Worm (Caenorhabditis elegans) whole organism, late embryonic: ENCODE measurements around the gene frpr-1.

Source experiments
- fkh-10 ChIP-seq: fragments of 150-350 bp; optimal IDR thresholded peaks from 2 replicates; lab custom pipeline; 2014; ENCODE audit warnings: missing biosample characterization, missing genetic modification reagents, missing genetic modification characterization
- fkh-6 ChIP-seq: sonication (generic microtip); optimal IDR thresholded peaks from 2 replicates; lab custom pipeline; 2016; ENCODE audit warnings: missing genetic modification characterization, missing compliant biosample characterization
- hlh-30 ChIP-seq: sonication (generic microtip); optimal IDR thresholded peaks from 2 replicates; lab custom pipeline; 2017; ENCODE audit warnings: antibody characterized with exemption, missing genetic modification characterization, missing compliant biosample characterization; ENCODE audit not compliant: insufficient read depth
- lin-11 ChIP-seq: fragments of 200-800 bp; sonication (Bioruptor generic); optimal IDR thresholded peaks from 2 replicates; lab custom pipeline; 2018; ENCODE audit warnings: mild to moderate bottlenecking, missing genetic modification characterization, missing compliant biosample characterization
- nfya-1 ChIP-seq: sonication (generic microtip); optimal IDR thresholded peaks from 2 replicates; lab custom pipeline; 2017; ENCODE audit warnings: missing genetic modification characterization, mild to moderate bottlenecking, missing compliant biosample characterization, antibody characterized with exemption, moderate library complexity
- odd-2 ChIP-seq: sonication (generic microtip); optimal IDR thresholded peaks from 2 replicates; lab custom pipeline; 2017; ENCODE audit warnings: antibody characterized with exemption, mild to moderate bottlenecking, missing genetic modification characterization, missing compliant biosample characterization
- pha-2 ChIP-seq: sonication (generic microtip); optimal IDR thresholded peaks from 2 replicates; lab custom pipeline; 2017; ENCODE audit warnings: mild to moderate bottlenecking, missing genetic modification characterization, missing compliant biosample characterization
- sdc-2 ChIP-seq: sonication (generic microtip); optimal IDR thresholded peaks from 2 replicates; lab custom pipeline; 2016; ENCODE audit warnings: missing genotype, missing genetic modification characterization, missing compliant biosample characterization
- tbx-2 ChIP-seq: sonication (generic microtip); optimal IDR thresholded peaks from 2 replicates; lab custom pipeline; 2016; ENCODE audit warnings: missing genetic modification characterization, missing compliant biosample characterization

ce11 chrX:8077748-8078147 lies 51.7 kb downstream of the frpr-1 start, which contains the start of gene C46F2.1:
- TF ChIP-seq odd-2 (tag; lab: Kevin White, UChicago) (no peak), hlh-30 (tag; lab: Kevin White, UChicago) (no peak), nfya-1 (no peak), lin-11 (tag; lab: Kevin White, UChicago) (no peak), fkh-10 (GFP tag; lab: Kevin White, UChicago) (no peak), pha-2 (no peak), sdc-2 (no peak), tbx-2 (tag; lab: Kevin White, UChicago) (no peak), fkh-6 (tag; lab: Kevin White, UChicago) (no peak)
